Fruit fly (Drosophila melanogaster) whole organism, embryonic: Measurements from ENCODE around the gene SrpRbeta.

Experiments used
- Awh ChIP-seq: fragments of 200-800 bp; sonication (Bioruptor generic); IDR thresholded peaks from 2 replicates; pipeline ENCODE4, ENCODE4 v1.3.6; 2022; ENCODE audit warnings: missing biosample characterization, missing genetic modification characterization
- CG10462 ChIP-seq: fragments of 200-800 bp; sonication (Bioruptor generic); optimal IDR thresholded peaks from 2 replicates; lab custom pipeline; 2016; ENCODE audit warnings: missing biosample characterization, missing genetic modification characterization
- CG11560 ChIP-seq: fragments of 200-800 bp; sonication (Bioruptor generic); IDR thresholded peaks from 3 replicates; pipeline ENCODE4 v1.3.6; 2022; ENCODE audit warnings: missing biosample characterization, missing genetic modification characterization
- CG12769 ChIP-seq: fragments of 200-800 bp; sonication (Bioruptor generic); optimal IDR thresholded peaks from 2 replicates; lab custom pipeline; 2019; ENCODE audit warnings: missing biosample characterization, mild to moderate bottlenecking, missing genetic modification characterization, moderate library complexity
- CG13123 ChIP-seq: fragments of 200-800 bp; sonication (Bioruptor generic); optimal IDR thresholded peaks from 2 replicates; lab custom pipeline; 2016; ENCODE audit warnings: missing biosample characterization, missing genetic modification characterization
- CG14710 ChIP-seq: fragments of 200-800 bp; sonication (Bioruptor generic); optimal IDR thresholded peaks from 3 replicates; lab custom pipeline; 2019; ENCODE audit warnings: missing biosample characterization, mild to moderate bottlenecking, missing genetic modification characterization, moderate library complexity
- CG15073 ChIP-seq: fragments of 200-800 bp; sonication (Bioruptor generic); optimal IDR thresholded peaks from 2 replicates; lab custom pipeline; 2016; ENCODE audit warnings: missing biosample characterization, missing genetic modification characterization
- CG15269 ChIP-seq: fragments of 200-800 bp; sonication (Bioruptor generic); optimal IDR thresholded peaks from 2 replicates; lab custom pipeline; 2018; ENCODE audit warnings: missing biosample characterization, mild to moderate bottlenecking, missing genetic modification characterization, moderate library complexity
- CG1603 ChIP-seq: fragments of 200-800 bp; sonication (Bioruptor generic); optimal IDR thresholded peaks from 2 replicates; lab custom pipeline; 2019; ENCODE audit warnings: missing biosample characterization, mild to moderate bottlenecking, missing genetic modification characterization, moderate library complexity
- CG16779 ChIP-seq: fragments of 200-800 bp; sonication (Bioruptor generic); IDR thresholded peaks from 2 replicates; pipeline ENCODE4 v1.3.6; 2022; ENCODE audit warnings: missing biosample characterization, missing genetic modification characterization
- CG2875 ChIP-seq: fragments of 200-800 bp; sonication (Bioruptor generic); optimal IDR thresholded peaks from 2 replicates; lab custom pipeline; 2017; ENCODE audit warnings: missing biosample characterization, mild to moderate bottlenecking, missing genetic modification characterization, missing genetic modification reagents
- CG3407 ChIP-seq: fragments of 200-800 bp; sonication (Bioruptor generic); optimal IDR thresholded peaks from 2 replicates; lab custom pipeline; 2018; ENCODE audit warnings: missing biosample characterization, mild to moderate bottlenecking, missing genetic modification characterization
- CG3726 ChIP-seq: fragments of 200-800 bp; sonication (Bioruptor generic); IDR thresholded peaks from 3 replicates; pipeline ENCODE4, ENCODE4 v1.3.6; 2022; ENCODE audit warnings: missing biosample characterization, missing genetic modification characterization
- CG3838 ChIP-seq: fragments of 200-800 bp; sonication (Bioruptor generic); optimal IDR thresholded peaks from 3 replicates; lab custom pipeline; 2016; ENCODE audit warnings: missing biosample characterization, missing genetic modification characterization
- CG3847 ChIP-seq: fragments of 200-800 bp; sonication (Bioruptor generic); IDR thresholded peaks from 2 replicates; pipeline ENCODE4 v1.3.6; 2022; ENCODE audit warnings: missing biosample characterization, missing genetic modification characterization
- CG5180 ChIP-seq: fragments of 200-800 bp; sonication (Bioruptor generic); optimal IDR thresholded peaks from 3 replicates; lab custom pipeline; 2017; ENCODE audit warnings: missing biosample characterization, missing genetic modification characterization, mild to moderate bottlenecking, moderate library complexity, missing genetic modification reagents
- CG7271 ChIP-seq: fragments of 200-800 bp; sonication (Bioruptor generic); optimal IDR thresholded peaks from 2 replicates; lab custom pipeline; 2018; ENCODE audit warnings: missing biosample characterization, mild to moderate bottlenecking, missing genetic modification characterization, moderate library complexity
- CG7357 ChIP-seq: fragments of 200-800 bp; sonication (Bioruptor generic); IDR thresholded peaks from 3 replicates; pipeline ENCODE4 v1.3.6; 2022; ENCODE audit warnings: missing biosample characterization, missing genetic modification characterization
- CG9215 ChIP-seq: fragments of 200-800 bp; sonication (Bioruptor generic); IDR thresholded peaks from 2 replicates; pipeline ENCODE4 v1.3.6; 2022; ENCODE audit warnings: missing biosample characterization, missing genetic modification characterization
- CG9727 ChIP-seq: fragments of 200-800 bp; sonication (Bioruptor generic); optimal IDR thresholded peaks from 3 replicates; lab custom pipeline; 2017; ENCODE audit warnings: missing biosample characterization, mild to moderate bottlenecking, missing genetic modification characterization
- CG9817 ChIP-seq: fragments of 200-800 bp; sonication (Bioruptor generic); optimal IDR thresholded peaks from 2 replicates; lab custom pipeline; 2018; ENCODE audit warnings: missing biosample characterization, mild to moderate bottlenecking, missing genetic modification characterization, moderate library complexity
- CTCF ChIP-seq: fragments of 200-800 bp; sonication (Bioruptor generic); optimal IDR thresholded peaks from 2 replicates; lab custom pipeline; 2017; ENCODE audit warnings: missing biosample characterization, mild to moderate bottlenecking, missing genetic modification characterization, moderate library complexity
- CoRest ChIP-seq: fragments of 200-800 bp; sonication (Bioruptor generic); optimal IDR thresholded peaks from 3 replicates; lab custom pipeline; 2018; ENCODE audit warnings: missing biosample characterization, mild to moderate bottlenecking, missing genetic modification characterization, moderate library complexity
- Ets65A ChIP-seq: fragments of 200-800 bp; sonication (Bioruptor generic); peaks from one replicate; lab custom pipeline; 2016; ENCODE audit warnings: missing biosample characterization, missing genetic modification characterization
- Fer1 ChIP-seq: fragments of 200-800 bp; sonication (Bioruptor generic); optimal IDR thresholded peaks from 2 replicates; lab custom pipeline; 2017; ENCODE audit warnings: missing biosample characterization, mild to moderate bottlenecking, missing genetic modification characterization
- Fer3 ChIP-seq: fragments of 200-800 bp; sonication (Bioruptor generic); optimal IDR thresholded peaks from 2 replicates; lab custom pipeline; 2018; ENCODE audit warnings: missing biosample characterization, mild to moderate bottlenecking, missing genetic modification characterization, moderate library complexity
- Gsc ChIP-seq: fragments of 200-800 bp; sonication (Bioruptor generic); IDR thresholded peaks from 2 replicates; pipeline ENCODE4 v1.3.6; 2022; ENCODE audit warnings: missing biosample characterization, missing genetic modification characterization
- H2.0 ChIP-seq: fragments of 200-800 bp; sonication (Bioruptor generic); IDR thresholded peaks from 2 replicates; pipeline ENCODE4 v1.3.6; 2022; ENCODE audit warnings: missing biosample characterization, missing genetic modification characterization
- Hr3 ChIP-seq: fragments of 200-800 bp; sonication (Bioruptor generic); optimal IDR thresholded peaks from 3 replicates; lab custom pipeline; 2016; ENCODE audit warnings: missing biosample characterization, missing genetic modification characterization
- Hsf ChIP-seq: fragments of 200-800 bp; sonication (Bioruptor generic); optimal IDR thresholded peaks from 3 replicates; lab custom pipeline; 2016; ENCODE audit warnings: missing biosample characterization, missing genetic modification characterization
- Max ChIP-seq: fragments of 200-800 bp; sonication (Bioruptor generic); optimal IDR thresholded peaks from 2 replicates; lab custom pipeline; 2016; ENCODE audit warnings: missing biosample characterization, mild to moderate bottlenecking, missing genetic modification characterization
- NC2β ChIP-seq: fragments of 200-800 bp; sonication (Bioruptor generic); optimal IDR thresholded peaks from 2 replicates; lab custom pipeline; 2016; ENCODE audit warnings: missing biosample characterization, missing genetic modification characterization
- NK7.1 ChIP-seq: fragments of 200-800 bp; sonication (Bioruptor generic); optimal IDR thresholded peaks from 3 replicates; lab custom pipeline; 2016; ENCODE audit warnings: missing biosample characterization, missing genetic modification characterization
- Nf-YC ChIP-seq: fragments of 200-800 bp; optimal IDR thresholded peaks from 3 replicates; lab custom pipeline; 2019; ENCODE audit warnings: missing biosample characterization, mild to moderate bottlenecking, missing genetic modification characterization, moderate library complexity
- PHDP ChIP-seq: fragments of 200-800 bp; sonication (Bioruptor generic); optimal IDR thresholded peaks from 3 replicates; lab custom pipeline; 2018; ENCODE audit warnings: missing biosample characterization, mild to moderate bottlenecking, missing genetic modification characterization, moderate library complexity
- Rfx ChIP-seq: fragments of 200-800 bp; sonication (Bioruptor generic); IDR thresholded peaks from 2 replicates; pipeline ENCODE4 v1.3.6; 2022; ENCODE audit warnings: missing biosample characterization, missing genetic modification characterization
- Taf1 ChIP-seq: fragments of 200-800 bp; sonication (Bioruptor generic); IDR thresholded peaks from 2 replicates; pipeline ENCODE4 v1.3.6; 2022; ENCODE audit warnings: missing biosample characterization, missing genetic modification characterization
- Xrp1 ChIP-seq: fragments of 200-800 bp; sonication (Bioruptor generic); IDR thresholded peaks from 2 replicates; pipeline ENCODE4 v1.3.6; 2022; ENCODE audit warnings: missing biosample characterization, missing genetic modification characterization
- ac ChIP-seq: fragments of 200-800 bp; sonication (Bioruptor generic); optimal IDR thresholded peaks from 3 replicates; lab custom pipeline; 2017; ENCODE audit warnings: missing biosample characterization, mild to moderate bottlenecking, missing genetic modification characterization
- amos ChIP-seq: fragments of 200-800 bp; sonication (Bioruptor generic); IDR thresholded peaks from 2 replicates; pipeline ENCODE4 v1.3.6; 2022; ENCODE audit warnings: missing biosample characterization, missing genetic modification characterization; ENCODE audit not compliant: partially characterized antibody
- ase ChIP-seq: fragments of 200-800 bp; sonication (Bioruptor generic); IDR thresholded peaks from 3 replicates; pipeline ENCODE4 v1.3.6; 2022; ENCODE audit warnings: missing biosample characterization, missing genetic modification characterization
- dm ChIP-seq: fragments of 200-800 bp; sonication (Bioruptor generic); optimal IDR thresholded peaks from 3 replicates; lab custom pipeline; 2016; ENCODE audit warnings: missing biosample characterization, missing genetic modification characterization
- dmrt99B ChIP-seq: fragments of 200-800 bp; sonication (Bioruptor generic); optimal IDR thresholded peaks from 2 replicates; lab custom pipeline; 2018; ENCODE audit warnings: missing biosample characterization, mild to moderate bottlenecking, missing genetic modification characterization, moderate library complexity
- ems ChIP-seq: fragments of 200-800 bp; sonication (Bioruptor generic); optimal IDR thresholded peaks from 3 replicates; lab custom pipeline; 2016; ENCODE audit warnings: missing biosample characterization, missing genetic modification characterization
- gfzf ChIP-seq: fragments of 200-800 bp; sonication (Bioruptor generic); optimal IDR thresholded peaks from 2 replicates; lab custom pipeline; 2016; ENCODE audit warnings: missing biosample characterization, mild to moderate bottlenecking, missing genetic modification characterization, moderate library complexity
- jigr1 ChIP-seq: fragments of 200-800 bp; sonication (Bioruptor generic); IDR thresholded peaks from 3 replicates; pipeline ENCODE4 v1.3.6; 2022; ENCODE audit warnings: missing biosample characterization, missing genetic modification characterization
- kni ChIP-seq: fragments of 200-800 bp; sonication (Bioruptor generic); optimal IDR thresholded peaks from 3 replicates; lab custom pipeline; 2017; ENCODE audit warnings: mild to moderate bottlenecking, missing biosample characterization, missing genetic modification reagents, missing genetic modification characterization
- nerfin-1 ChIP-seq: fragments of 200-800 bp; sonication (Bioruptor generic); optimal IDR thresholded peaks from 3 replicates; lab custom pipeline; 2019; ENCODE audit warnings: missing biosample characterization, mild to moderate bottlenecking, missing genetic modification characterization, moderate library complexity
- p53 ChIP-seq: fragments of 200-800 bp; sonication (Bioruptor generic); optimal IDR thresholded peaks from 2 replicates; lab custom pipeline; 2016; ENCODE audit warnings: missing biosample characterization, missing genetic modification characterization
- pum ChIP-seq: fragments of 200-800 bp; sonication (Bioruptor generic); optimal IDR thresholded peaks from 2 replicates; lab custom pipeline; 2016; ENCODE audit warnings: missing biosample characterization, missing genetic modification characterization
- unc-4 ChIP-seq: fragments of 200-800 bp; sonication (Bioruptor generic); IDR thresholded peaks from 2 replicates; pipeline ENCODE4 v1.3.6; 2022; ENCODE audit warnings: missing biosample characterization, missing genetic modification characterization; ENCODE audit not compliant: partially characterized antibody
- wor ChIP-seq: fragments of 200-800 bp; sonication (Bioruptor generic); IDR thresholded peaks from 2 replicates; pipeline ENCODE4 v1.3.6; 2022; ENCODE audit warnings: missing biosample characterization, missing genetic modification characterization

Gene SrpRbeta

dm6 chr3L:8751262-8751661 lies 31.2 kb upstream of the SrpRbeta start (continued):
- TF ChIP-seq CG7271 (no peak), CG1603 (peak; percentile 60), NK7.1 (no peak), NC2β (GFP tag; lab: Kevin White, UChicago) (peak; percentile 12), CG13123 (GFP tag; lab: Kevin White, UChicago) (no peak), unc-4 (no peak), ems (GFP tag; lab: Kevin White, UChicago) (peak; percentile 6), CG3407 (GFP tag; lab: Kevin White, UChicago) (peak; percentile 43), CG5180 (peak; percentile 34), amos (no peak), Fer1 (no peak), Max (no peak), Hsf (GFP tag; lab: Kevin White, UChicago) (peak; percentile 32), CG9727 (GFP tag; lab: Kevin White, UChicago) (peak; percentile 20), CTCF (no peak), jigr1 (GFP tag; lab: Robert Waterston, UW) (no peak), wor (GFP tag; lab: Robert Waterston, UW) (peak; percentile 68), ase (GFP tag; lab: Robert Waterston, UW) (no peak), CG3838 (GFP tag; lab: Kevin White, UChicago) (no peak), CG15269 (tag; lab: Kevin White, UChicago) (peak; percentile 54), Awh (GFP tag; lab: Robert Waterston, UW) (peak; percentile 26; the same call in 1 of the 2 replicates), Fer3 (tag; lab: Kevin White, UChicago) (peak; percentile 41), kni (GFP tag; lab: Kevin White, UChicago) (no peak), pum (GFP tag; lab: Kevin White, UChicago) (peak; percentile 49), CG12769 (tag; lab: Kevin White, UChicago) (no peak), CoRest (tag; lab: Kevin White, UChicago) (peak; percentile 53), CG15073 (GFP tag; lab: Kevin White, UChicago) (no peak), CG2875 (GFP tag; lab: Kevin White, UChicago) (peak; percentile 58), dmrt99B (tag; lab: Kevin White, UChicago) (peak; percentile 81), Rfx (no peak; the same call in 1 of the 2 replicates), H2.0 (GFP tag; lab: Robert Waterston, UW) (peak; percentile 60), CG11560 (tag; lab: Robert Waterston, UW) (0 out of 3 replicates have a peak, but pooled peaks have one; percentile 50), Gsc (0 out of 2 replicates have a peak, but pooled peaks have one; percentile 4), Hr3 (peak; percentile 54), CG9817 (tag; lab: Kevin White, UChicago) (no peak), CG16779 (no peak), CG7357 (GFP tag; lab: Robert Waterston, UW) (no peak), CG10462 (peak; percentile 3), Xrp1 (peak; percentile 61), Ets65A (GFP tag; lab: Kevin White, UChicago) (peak; percentile 21), ac (GFP tag; lab: Kevin White, UChicago) (no peak), CG14710 (tag; lab: Kevin White, UChicago) (peak; percentile 21), Nf-YC (tag; lab: Kevin White, UChicago) (no peak), CG9215 (GFP tag; lab: Robert Waterston, UW) (no peak), p53 (peak; percentile 3), dm (GFP tag; lab: Kevin White, UChicago) (no peak), PHDP (tag; lab: Kevin White, UChicago) (peak; percentile 58), gfzf (no peak), CG3726 (GFP tag; lab: Robert Waterston, UW) (no peak), nerfin-1 (tag; lab: Kevin White, UChicago) (no peak), Taf1 (GFP tag; lab: Robert Waterston, UW) (no peak), CG3847 (GFP tag; lab: Robert Waterston, UW) (no peak)
